Worm (Caenorhabditis elegans) whole organism, L4/young adult: Measurements from ENCODE around the gene pqn-15.

ENCODE experiments used
- W03F9.2 ChIP-seq: fragments of 150-350 bp; optimal IDR thresholded peaks from 2 replicates; lab custom pipeline; 2014; ENCODE audit warnings: missing biosample characterization, missing genetic modification characterization
- dao-5 ChIP-seq: sonication (generic microtip); optimal IDR thresholded peaks from 2 replicates; lab custom pipeline; 2016; ENCODE audit warnings: missing genotype, missing genetic modification characterization, moderate library complexity, missing compliant biosample characterization
- him-1 ChIP-seq: sonication (generic microtip); optimal IDR thresholded peaks from 2 replicates; lab custom pipeline; 2016; ENCODE audit warnings: missing genotype, missing genetic modification reagents, missing genetic modification characterization, missing compliant biosample characterization

Gene pqn-15

ce11 chrX:4307559-4308005 is 821 bp upstream of the pqn-15 start:
- TF ChIP-seq dao-5 (tag; lab: Kevin White, UChicago) (no peak), W03F9.2 (tag; lab: Kevin White, UChicago) (no peak), him-1 (tag; lab: Kevin White, UChicago) (no peak)

DNA sequence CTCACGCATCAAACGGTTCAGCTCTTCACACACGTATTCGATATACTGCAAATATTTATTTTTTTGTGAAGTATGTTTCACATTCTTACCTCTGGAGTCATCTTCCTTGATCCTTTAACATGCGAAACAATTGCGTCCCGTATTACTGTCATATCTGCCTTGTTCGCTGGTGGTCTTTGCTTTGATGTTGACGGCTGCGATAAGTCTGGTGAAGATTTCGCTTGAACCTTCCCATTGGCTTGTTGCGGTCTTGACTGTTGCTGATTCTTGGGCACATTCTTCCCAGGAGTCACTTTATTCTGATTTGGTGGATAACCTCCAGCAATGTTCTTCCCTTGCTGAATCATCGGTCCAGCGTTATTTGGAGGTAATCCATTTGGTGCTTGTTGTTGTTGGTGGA is 3.6 kb downstream of the pqn-15 start:
- TF ChIP-seq him-1 (tag; lab: Kevin White, UChicago) (no peak), W03F9.2 (tag; lab: Kevin White, UChicago) (no peak), dao-5 (tag; lab: Kevin White, UChicago) (no peak)

ce11 chrX:4297452-4297851 is 9.3 kb downstream of the pqn-15 start, which contains the start of gene paf-2:
Gene paf-2, minus strand, starts transcription at chrX:4297741.
- TF ChIP-seq dao-5 (tag; lab: Kevin White, UChicago) (no peak), W03F9.2 (tag; lab: Kevin White, UChicago) (no peak), him-1 (tag; lab: Kevin White, UChicago) (no peak)

DNA sequence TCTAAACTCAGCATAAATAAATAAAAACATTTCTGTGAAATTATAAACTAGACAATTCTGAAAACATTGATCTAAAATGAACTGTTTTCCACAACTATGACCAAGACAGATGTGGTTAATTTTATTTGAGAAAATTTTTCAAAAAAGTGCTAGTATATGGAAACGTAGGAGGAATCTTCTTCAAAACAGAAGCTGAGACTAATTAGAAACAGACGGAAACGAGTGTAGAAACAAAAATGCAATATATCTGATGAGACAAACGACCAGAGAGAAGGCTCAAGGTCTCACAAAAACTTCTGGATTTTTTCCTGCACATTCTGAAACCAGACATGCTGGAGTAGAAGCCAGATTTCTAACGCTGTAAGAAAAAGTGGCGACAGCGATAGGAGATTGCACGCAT is 10.8 kb downstream of the pqn-15 start:
- TF ChIP-seq W03F9.2 (tag; lab: Kevin White, UChicago) (no peak), dao-5 (tag; lab: Kevin White, UChicago) (no peak), him-1 (tag; lab: Kevin White, UChicago) (no peak)

- TF ChIP-seq W03F9.2 (tag; lab: Kevin White, UChicago) (no peak), him-1 (tag; lab: Kevin White, UChicago) (no peak), dao-5 (tag; lab: Kevin White, UChicago) (no peak)
These were observed 11.8 kb downstream of the pqn-15 start for ce11 chrX:4294957-4295356.

ce11 chrX:4289805-4290204 is 17.0 kb downstream of the pqn-15 start:
- TF ChIP-seq dao-5 (tag; lab: Kevin White, UChicago), result no peak
- TF ChIP-seq him-1 (tag; lab: Kevin White, UChicago), result no peak
- TF ChIP-seq W03F9.2 (tag; lab: Kevin White, UChicago), result no peak

DNA sequence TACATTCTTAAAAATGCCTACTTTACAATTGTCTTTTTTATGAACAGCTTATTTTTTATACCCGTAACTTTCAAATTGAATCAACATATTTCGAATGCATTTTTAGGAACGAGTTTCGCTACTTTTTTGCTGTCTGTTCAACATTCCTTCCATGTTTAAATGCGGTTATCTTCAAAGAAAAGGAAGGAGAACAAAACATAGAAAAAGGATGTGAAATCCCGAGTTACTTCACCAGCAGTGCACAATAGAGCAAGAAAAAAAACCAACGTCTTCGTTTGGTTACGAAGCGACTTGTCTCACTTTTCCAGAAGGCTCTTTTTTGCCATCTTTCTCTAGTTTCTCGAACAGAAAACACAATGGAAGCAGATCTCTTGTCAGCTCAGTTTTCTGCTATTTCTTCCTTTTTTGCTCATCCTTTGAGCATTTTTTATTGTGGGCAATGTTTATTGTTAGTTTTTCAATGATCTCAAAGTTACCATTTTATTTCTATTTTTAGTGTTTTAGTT is 21.0 kb downstream of the pqn-15 start, which contains the start of gene cka-2:
Gene cka-2 (plus strand): TSS at position 456 of the 506 bp plus-strand sequence.
- TF ChIP-seq him-1 (tag; lab: Kevin White, UChicago), result no peak
- no peak for TF ChIP-seq dao-5 (tag; lab: Kevin White, UChicago)
- TF ChIP-seq W03F9.2 (tag; lab: Kevin White, UChicago), result no peak

ce11 chrX:4284470-4284869 is 22.3 kb downstream of the pqn-15 start:
- TF ChIP-seq him-1 (tag; lab: Kevin White, UChicago) (no peak), W03F9.2 (tag; lab: Kevin White, UChicago) (no peak), dao-5 (tag; lab: Kevin White, UChicago) (no peak)

DNA sequence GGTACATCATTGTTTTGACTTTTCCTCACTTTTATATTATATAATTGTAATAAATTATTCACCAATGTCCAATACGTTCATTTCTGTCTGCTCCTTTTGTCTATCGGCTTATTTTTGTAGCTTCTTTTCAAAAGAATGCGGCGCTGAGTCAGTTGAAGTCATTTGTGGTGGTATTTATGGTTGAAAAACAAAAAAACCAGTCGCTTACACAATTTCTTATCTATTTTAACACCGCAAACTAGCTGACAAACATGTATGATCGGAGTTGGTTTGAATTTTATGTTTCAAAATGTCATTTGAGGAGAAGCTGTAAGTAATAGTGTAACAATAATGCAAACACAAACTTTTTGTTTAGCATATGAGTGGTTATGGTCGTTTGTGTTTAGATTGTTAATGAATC is 22.8 kb downstream of the pqn-15 start, which contains the start of gene ets-10:
Gene ets-10 (plus strand): TSS at position 201 of the 400 bp plus-strand sequence.
- TF ChIP-seq him-1 (tag; lab: Kevin White, UChicago), result no peak
- no peak for TF ChIP-seq W03F9.2 (tag; lab: Kevin White, UChicago)
- no peak for TF ChIP-seq dao-5 (tag; lab: Kevin White, UChicago)

DNA sequence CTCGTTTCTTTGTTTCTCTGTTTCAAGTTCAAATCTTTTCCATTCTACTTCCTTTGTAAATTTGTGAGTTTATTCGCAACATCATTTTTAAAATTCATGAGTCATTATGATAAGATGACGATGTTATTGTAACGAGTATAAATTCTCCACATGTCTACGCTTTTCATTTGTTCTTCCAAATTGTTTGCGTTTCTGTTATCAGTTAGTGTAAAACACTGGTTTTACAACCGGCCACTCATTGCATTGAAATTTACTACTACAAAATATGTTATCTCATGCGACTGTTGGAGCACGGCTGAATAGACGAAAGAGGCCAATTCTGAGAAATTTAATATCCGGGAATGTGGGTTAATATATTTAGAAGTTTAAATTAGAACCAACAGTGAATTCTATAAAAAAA is 24.4 kb downstream of the pqn-15 start, which contains the start of gene C52B9.19:
Gene C52B9.19 (plus strand): TSS at position 176 of the 400 bp plus-strand sequence.
- no peak for TF ChIP-seq him-1 (tag; lab: Kevin White, UChicago)

DNA sequence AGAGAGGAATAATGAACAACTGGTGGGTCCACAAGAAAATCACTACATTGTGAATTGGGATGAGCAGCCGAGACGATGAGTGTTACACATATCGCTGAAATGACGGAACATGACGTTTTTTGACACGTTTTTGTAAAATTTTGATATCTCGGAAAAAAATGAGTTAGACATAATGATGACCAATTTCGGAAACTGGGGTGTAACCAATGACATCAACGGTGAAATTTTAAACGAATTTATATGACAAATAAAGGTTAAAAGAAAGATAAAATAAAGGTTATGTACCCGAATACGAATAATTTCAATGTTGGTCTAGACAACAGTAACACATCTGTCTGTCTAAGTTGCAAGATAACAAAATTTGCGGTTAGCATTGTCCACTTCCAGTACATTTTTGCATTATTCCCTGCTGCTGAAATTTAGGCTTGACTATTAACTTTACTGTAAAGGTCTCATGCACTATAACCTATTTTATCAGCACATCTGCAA is 27.4 kb downstream of the pqn-15 start, which contains the start of the genes twk-28 and ets-9:
Gene twk-28 (minus strand): TSS at position 51 of the 489 bp plus-strand sequence.
Gene ets-9 (plus strand): TSS at position 410 of the 489 bp plus-strand sequence.
- no peak for TF ChIP-seq him-1 (tag; lab: Kevin White, UChicago)
- TF ChIP-seq dao-5 (tag; lab: Kevin White, UChicago), result no peak
- no peak for TF ChIP-seq W03F9.2 (tag; lab: Kevin White, UChicago)

DNA sequence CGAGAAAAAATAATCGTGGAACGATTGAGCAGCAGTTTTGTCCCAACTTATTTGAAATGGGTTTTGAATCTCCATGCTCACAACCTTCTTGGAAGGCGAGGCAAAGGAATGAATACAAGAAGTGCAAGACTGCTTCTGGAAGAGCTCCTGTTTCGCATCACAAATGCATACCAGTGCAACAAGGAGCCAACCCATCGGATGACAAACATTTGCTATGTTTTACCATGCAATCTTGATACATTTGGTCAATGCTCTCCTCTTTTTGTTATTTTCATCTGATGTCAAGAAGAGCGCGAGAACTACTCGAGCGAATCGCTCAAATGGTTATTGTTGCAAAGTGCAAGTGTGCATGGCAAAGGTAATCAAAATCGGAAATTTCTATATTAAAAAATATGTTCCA is 32.6 kb downstream of the pqn-15 start, which contains the start of gene mec-18:
Gene mec-18 (minus strand): TSS at position 101 of the 400 bp plus-strand sequence.
- TF ChIP-seq W03F9.2 (tag; lab: Kevin White, UChicago), result no peak
- no peak for TF ChIP-seq him-1 (tag; lab: Kevin White, UChicago)
- TF ChIP-seq dao-5 (tag; lab: Kevin White, UChicago), result no peak

DNA sequence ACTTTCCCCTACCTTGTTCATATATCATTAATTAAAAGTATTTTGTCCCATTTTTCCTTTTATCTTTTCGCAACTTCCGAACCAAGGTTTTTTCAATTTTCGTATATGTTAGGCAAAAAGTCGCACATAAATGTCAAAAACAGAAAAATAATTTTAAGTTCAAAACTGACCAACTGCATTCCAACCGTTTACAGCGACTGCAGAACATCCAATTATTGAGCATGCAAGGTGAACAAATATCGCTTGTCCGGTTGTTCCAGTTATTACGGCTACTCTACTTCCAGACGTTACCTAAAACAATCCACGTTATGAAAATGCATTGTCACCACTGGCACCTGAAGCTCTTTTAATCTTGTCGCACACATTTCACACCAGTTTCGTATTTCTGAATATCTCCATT is 33.1 kb downstream of the pqn-15 start, which contains the start of gene C52B9.10:
Gene C52B9.10 (plus strand): TSS at position 301 of the 400 bp plus-strand sequence.
- TF ChIP-seq W03F9.2 (tag; lab: Kevin White, UChicago) (no peak), him-1 (tag; lab: Kevin White, UChicago) (no peak), dao-5 (tag; lab: Kevin White, UChicago) (no peak)

DNA sequence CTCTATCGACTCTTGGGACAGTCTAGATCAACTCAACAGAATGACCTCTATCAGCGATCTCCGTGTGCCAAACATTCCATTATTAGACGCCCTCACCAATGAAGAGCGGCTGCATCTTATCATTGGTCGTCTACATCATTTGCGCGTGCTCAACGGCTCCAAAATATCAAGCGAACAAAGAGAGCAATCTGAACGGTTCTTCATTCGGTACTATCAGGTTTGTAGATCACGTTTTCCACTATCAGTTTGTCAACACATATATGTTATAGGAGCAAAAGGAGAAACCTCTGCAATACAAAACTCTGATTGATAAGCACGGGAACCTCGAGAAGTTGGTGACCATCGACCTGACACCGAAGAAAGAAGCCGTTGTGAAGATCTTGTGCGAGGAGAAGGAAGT is 38.4 kb downstream of the pqn-15 start:
- TF ChIP-seq W03F9.2 (tag; lab: Kevin White, UChicago) (no peak), dao-5 (tag; lab: Kevin White, UChicago) (no peak), him-1 (tag; lab: Kevin White, UChicago) (no peak)
